Fruit fly (Drosophila melanogaster) whole organism, embryonic: ENCODE data around the gene CG2540.

ENCODE experiments used
- BEAF-32 ChIP-seq: fragments of 200-800 bp; sonication (Bioruptor generic); optimal IDR thresholded peaks from 3 replicates; lab custom pipeline; 2017; ENCODE audit warnings: missing biosample characterization, missing genetic modification characterization, mild to moderate bottlenecking, moderate library complexity, missing genetic modification reagents
- CG1024 ChIP-seq: fragments of 200-800 bp; sonication (Bioruptor generic); IDR thresholded peaks from 2 replicates; pipeline ENCODE4 v1.3.6; 2022; ENCODE audit warnings: missing biosample characterization, missing genetic modification characterization
- CG10543 ChIP-seq: fragments of 200-800 bp; sonication (Bioruptor generic); optimal IDR thresholded peaks from 3 replicates; lab custom pipeline; 2017; ENCODE audit warnings: missing biosample characterization, mild to moderate bottlenecking, missing genetic modification characterization, moderate library complexity
- CG10979 ChIP-seq: fragments of 200-800 bp; sonication (Bioruptor generic); optimal IDR thresholded peaks from 2 replicates; lab custom pipeline; 2018; ENCODE audit warnings: missing biosample characterization, mild to moderate bottlenecking, missing genetic modification characterization, moderate library complexity
- CG11085 ChIP-seq: fragments of 200-800 bp; sonication (Bioruptor generic); IDR thresholded peaks from 2 replicates; pipeline ENCODE4 v1.3.6; 2022; ENCODE audit warnings: missing biosample characterization, missing genetic modification characterization
- CG12659 ChIP-seq: fragments of 200-800 bp; sonication (Bioruptor generic); optimal IDR thresholded peaks from 3 replicates; lab custom pipeline; 2017; ENCODE audit warnings: mild to moderate bottlenecking, missing biosample characterization, missing genetic modification reagents, missing genetic modification characterization
- CG13287 ChIP-seq: fragments of 200-800 bp; sonication (Bioruptor generic); IDR thresholded peaks from 2 replicates; pipeline ENCODE4 v1.3.6; 2022; ENCODE audit warnings: missing biosample characterization, missing genetic modification characterization; ENCODE audit not compliant: partially characterized antibody
- CG14441 ChIP-seq: fragments of 200-800 bp; sonication (Bioruptor generic); IDR thresholded peaks from 2 replicates; pipeline ENCODE4 v1.3.6; 2022; ENCODE audit warnings: missing biosample characterization, missing genetic modification characterization
- CG2199 ChIP-seq: fragments of 200-800 bp; sonication (Bioruptor generic); IDR thresholded peaks from 3 replicates; pipeline ENCODE4 v1.3.6; 2022; ENCODE audit warnings: missing biosample characterization, missing genetic modification characterization
- CG2712 ChIP-seq: fragments of 200-800 bp; optimal IDR thresholded peaks from 3 replicates; lab custom pipeline; 2019; ENCODE audit warnings: missing biosample characterization, mild to moderate bottlenecking, missing genetic modification characterization, moderate library complexity
- CG30403 ChIP-seq: fragments of 200-800 bp; sonication (Bioruptor generic); optimal IDR thresholded peaks from 3 replicates; lab custom pipeline; 2016; ENCODE audit warnings: missing biosample characterization, missing genetic modification characterization
- CG30431 ChIP-seq: fragments of 200-800 bp; sonication (Bioruptor generic); optimal IDR thresholded peaks from 2 replicates; lab custom pipeline; 2017; ENCODE audit warnings: missing biosample characterization, missing genetic modification characterization
- CG31224 ChIP-seq: fragments of 200-800 bp; sonication (Bioruptor generic); IDR thresholded peaks from 2 replicates; pipeline ENCODE4 v1.3.6; 2022; ENCODE audit warnings: missing biosample characterization, missing genetic modification characterization
- CG3281 ChIP-seq: fragments of 200-800 bp; sonication (Bioruptor generic); optimal IDR thresholded peaks from 3 replicates; lab custom pipeline; 2017; ENCODE audit warnings: missing biosample characterization, mild to moderate bottlenecking, missing genetic modification characterization
- CG6683 ChIP-seq: fragments of 200-800 bp; sonication (Bioruptor generic); optimal IDR thresholded peaks from 2 replicates; lab custom pipeline; 2017; ENCODE audit warnings: missing biosample characterization, mild to moderate bottlenecking, missing genetic modification characterization, missing genetic modification reagents
- CG6791 ChIP-seq: fragments of 200-800 bp; sonication (Bioruptor generic); IDR thresholded peaks from 3 replicates; pipeline ENCODE4 v1.3.6; 2022; ENCODE audit warnings: missing biosample characterization, missing genetic modification characterization; ENCODE audit not compliant: partially characterized antibody
- CG7839 ChIP-seq: fragments of 200-800 bp; sonication (Bioruptor generic); optimal IDR thresholded peaks from 3 replicates; lab custom pipeline; 2018; ENCODE audit warnings: missing biosample characterization, mild to moderate bottlenecking, missing genetic modification characterization, moderate library complexity
- CG8478 ChIP-seq: fragments of >200 bp; optimal IDR thresholded peaks from 2 replicates; lab custom pipeline; 2018
- D19A ChIP-seq: fragments of 200-800 bp; optimal IDR thresholded peaks from 3 replicates; lab custom pipeline; 2019; ENCODE audit warnings: missing biosample characterization, mild to moderate bottlenecking, missing genetic modification characterization, moderate library complexity
- Drgx ChIP-seq: fragments of 200-800 bp; sonication (Bioruptor generic); IDR thresholded peaks from 2 replicates; pipeline ENCODE4 v1.3.6; 2022; ENCODE audit warnings: missing biosample characterization, missing genetic modification characterization
- HLH4C ChIP-seq: fragments of 200-800 bp; sonication (Bioruptor generic); IDR thresholded peaks from 3 replicates; pipeline ENCODE4 v1.3.6; 2022; ENCODE audit warnings: missing biosample characterization, missing genetic modification characterization; ENCODE audit not compliant: partially characterized antibody
- HmgZ ChIP-seq: fragments of 200-800 bp; sonication (Bioruptor generic); optimal IDR thresholded peaks from 2 replicates; lab custom pipeline; 2018; ENCODE audit warnings: missing biosample characterization, mild to moderate bottlenecking, missing genetic modification characterization
- Kr ChIP-seq: fragments of 200-800 bp; sonication (Bioruptor generic); optimal IDR thresholded peaks from 2 replicates; lab custom pipeline; 2017; ENCODE audit warnings: missing biosample characterization, mild to moderate bottlenecking, missing genetic modification characterization
- Mes4 ChIP-seq: fragments of 200-800 bp; sonication (Bioruptor generic); optimal IDR thresholded peaks from 2 replicates; lab custom pipeline; 2016; ENCODE audit warnings: missing biosample characterization, missing genetic modification characterization
- NfI ChIP-seq: fragments of 200-800 bp; sonication (Bioruptor generic); optimal IDR thresholded peaks from 3 replicates; lab custom pipeline; 2018; ENCODE audit warnings: missing biosample characterization, mild to moderate bottlenecking, missing genetic modification characterization, moderate library complexity
- Oli ChIP-seq: fragments of 200-800 bp; sonication (Bioruptor generic); optimal IDR thresholded peaks from 2 replicates; lab custom pipeline; 2018; ENCODE audit warnings: missing biosample characterization, mild to moderate bottlenecking, missing genetic modification characterization, moderate library complexity
- Scr ChIP-seq: fragments of 200-800 bp; sonication (Bioruptor generic); IDR thresholded peaks from 2 replicates; pipeline ENCODE4 v1.3.6; 2022; ENCODE audit warnings: missing biosample characterization, missing genetic modification characterization; ENCODE audit not compliant: partially characterized antibody
- Ssrp ChIP-seq: fragments of 200-800 bp; sonication (Bioruptor generic); optimal IDR thresholded peaks from 2 replicates; lab custom pipeline; 2018; ENCODE audit warnings: missing biosample characterization, mild to moderate bottlenecking, missing genetic modification characterization, moderate library complexity
- Trl ChIP-seq, 3 experiments: fragments of >200 bp in 2 of 3; fragments of 200-800 bp in 1 of 3; sonication (Bioruptor generic) in 1 of 3; optimal IDR thresholded peaks; 2 replicates in 1 of 3; 3 replicates in 2 of 3; lab custom pipeline; 2016 to 2017; ENCODE audit warnings: missing biosample characterization in 1 of 3, missing genetic modification characterization in 1 of 3
- Xbp1 ChIP-seq: fragments of 200-800 bp; sonication (Bioruptor generic); optimal IDR thresholded peaks from 3 replicates; lab custom pipeline; 2016; ENCODE audit warnings: missing biosample characterization, mild to moderate bottlenecking, missing genetic modification characterization
- YL-1 ChIP-seq: fragments of 200-800 bp; sonication (Bioruptor generic); optimal IDR thresholded peaks from 3 replicates; lab custom pipeline; 2017; ENCODE audit warnings: missing biosample characterization, mild to moderate bottlenecking, missing genetic modification characterization
- ase ChIP-seq: fragments of 200-800 bp; sonication (Bioruptor generic); IDR thresholded peaks from 3 replicates; pipeline ENCODE4 v1.3.6; 2022; ENCODE audit warnings: missing biosample characterization, missing genetic modification characterization
- fu2 ChIP-seq: fragments of 200-800 bp; sonication (Bioruptor generic); optimal IDR thresholded peaks from 2 replicates; lab custom pipeline; 2016; ENCODE audit warnings: missing biosample characterization, missing genetic modification characterization
- gcm ChIP-seq: fragments of 200-800 bp; sonication (Bioruptor generic); optimal IDR thresholded peaks from 2 replicates; lab custom pipeline; 2019; ENCODE audit warnings: missing biosample characterization, mild to moderate bottlenecking, missing genetic modification characterization, moderate library complexity
- jigr1 ChIP-seq: fragments of 200-800 bp; sonication (Bioruptor generic); IDR thresholded peaks from 3 replicates; pipeline ENCODE4 v1.3.6; 2022; ENCODE audit warnings: missing biosample characterization, missing genetic modification characterization
- jing ChIP-seq: fragments of 200-800 bp; sonication (Bioruptor generic); optimal IDR thresholded peaks from 2 replicates; lab custom pipeline; 2018; ENCODE audit warnings: missing biosample characterization, mild to moderate bottlenecking, missing genetic modification characterization
- knrl ChIP-seq: fragments of 200-800 bp; sonication (Bioruptor generic); IDR thresholded peaks from 3 replicates; pipeline ENCODE4 v1.3.6; 2022; ENCODE audit warnings: missing biosample characterization, missing genetic modification characterization; ENCODE audit not compliant: partially characterized antibody
- lilli ChIP-seq: fragments of 200-800 bp; sonication (Bioruptor generic); optimal IDR thresholded peaks from 3 replicates; lab custom pipeline; 2016; ENCODE audit warnings: missing biosample characterization, missing genetic modification characterization
- mld ChIP-seq: fragments of 200-800 bp; sonication (Bioruptor generic); IDR thresholded peaks from 3 replicates; pipeline ENCODE4 v1.3.6; 2022; ENCODE audit warnings: missing biosample characterization, missing genetic modification characterization; ENCODE audit not compliant: partially characterized antibody
- odd ChIP-seq: fragments of 200-800 bp; sonication (Bioruptor generic); optimal IDR thresholded peaks from 2 replicates; lab custom pipeline; 2017; ENCODE audit warnings: missing biosample characterization, mild to moderate bottlenecking, missing genetic modification characterization
- row ChIP-seq: fragments of 200-800 bp; sonication (Bioruptor generic); IDR thresholded peaks from 3 replicates; pipeline ENCODE4 v1.3.6; 2022; ENCODE audit warnings: missing biosample characterization, missing genetic modification characterization
- sisA ChIP-seq: fragments of 200-800 bp; sonication (Bioruptor generic); IDR thresholded peaks from 2 replicates; pipeline ENCODE4 v1.3.6; 2022; ENCODE audit warnings: missing biosample characterization, missing genetic modification characterization
- slbo ChIP-seq: fragments of 200-800 bp; sonication (Bioruptor generic); IDR thresholded peaks from 2 replicates; pipeline ENCODE4 v1.3.6; 2022; ENCODE audit warnings: missing biosample characterization, missing genetic modification characterization
- slp2 ChIP-seq: fragments of 200-800 bp; sonication (Bioruptor generic); optimal IDR thresholded peaks from 2 replicates; lab custom pipeline; 2016; ENCODE audit warnings: missing biosample characterization, missing genetic modification characterization
- sqz ChIP-seq: fragments of 200-800 bp; sonication (Bioruptor generic); optimal IDR thresholded peaks from 3 replicates; lab custom pipeline; 2018; ENCODE audit warnings: missing biosample characterization, mild to moderate bottlenecking, missing genetic modification characterization
- stwl ChIP-seq: fragments of 200-800 bp; sonication (Bioruptor generic); optimal IDR thresholded peaks from 3 replicates; lab custom pipeline; 2018; ENCODE audit warnings: missing biosample characterization, mild to moderate bottlenecking, missing genetic modification characterization, moderate library complexity
- vnd ChIP-seq: fragments of 200-800 bp; sonication (Bioruptor generic); IDR thresholded peaks from 3 replicates; pipeline ENCODE4 v1.3.6; 2022; ENCODE audit warnings: missing biosample characterization, missing genetic modification characterization; ENCODE audit not compliant: partially characterized antibody
- zen2 ChIP-seq: fragments of 200-800 bp; sonication (Bioruptor generic); IDR thresholded peaks from 3 replicates; pipeline ENCODE4 v1.3.6; 2022; ENCODE audit warnings: missing biosample characterization, missing genetic modification characterization; ENCODE audit not compliant: partially characterized antibody

The CG2540 gene

DNA sequence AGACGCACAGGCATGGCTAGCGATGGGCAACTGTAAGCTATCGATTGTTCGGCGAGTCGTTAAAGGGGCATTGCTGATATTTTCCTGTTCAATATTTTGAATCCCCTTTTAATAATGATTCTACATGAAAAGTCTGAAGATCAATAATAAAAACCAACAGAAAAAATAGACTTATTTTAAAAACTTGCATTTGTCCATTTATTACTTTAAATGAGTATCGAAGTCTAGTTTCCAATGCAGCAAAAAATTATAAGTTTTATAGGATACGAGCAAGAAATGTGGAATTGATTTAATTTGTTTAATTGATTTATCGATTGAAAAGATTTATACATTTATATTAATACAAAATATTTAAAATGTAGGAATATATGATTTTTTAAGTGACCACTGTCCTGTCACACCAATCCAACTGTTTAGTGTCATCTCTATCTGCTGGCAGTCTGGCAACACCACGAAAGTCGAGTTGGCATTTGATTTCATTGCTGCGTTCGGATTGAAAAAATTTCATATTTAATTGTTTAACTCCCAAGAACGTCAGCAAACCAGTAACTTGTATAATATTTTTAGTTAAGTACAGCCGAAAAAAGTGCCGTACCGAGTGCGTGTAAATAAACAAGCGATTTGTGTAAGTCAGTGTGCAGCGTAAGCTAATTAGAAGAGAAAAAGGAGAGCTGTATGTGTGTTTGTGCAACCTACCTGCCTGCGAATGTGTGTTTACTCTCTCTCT lies 33.9 kb upstream of the CG2540 start, which contains the start of the genes CG1824 and Sec16 (continued):
- TF ChIP-seq sisA (GFP tag; lab: Robert Waterston, UW) (0 out of 2 replicates have a peak, but pooled peaks have one; percentile 28), CG31224 (GFP tag; lab: Robert Waterston, UW) (no peak), Oli (peak; percentile 32), mld (GFP tag; lab: Robert Waterston, UW) (no peak), Xbp1 (GFP tag; lab: Kevin White, UChicago) (peak; percentile 36), zen2 (GFP tag; lab: Robert Waterston, UW) (no peak; the same call in 2 of the 3 replicates), Mes4 (GFP tag; lab: Kevin White, UChicago) (no peak), sqz (GFP tag; lab: Kevin White, UChicago) (no peak), slp2 (GFP tag; lab: Kevin White, UChicago) (no peak), CG13287 (GFP tag; lab: Robert Waterston, UW) (no peak; the same call in 1 of the 2 replicates), NfI (GFP tag; lab: Kevin White, UChicago) (peak; percentile 17), CG1024 (GFP tag; lab: Robert Waterston, UW) (no peak), CG12659 (GFP tag; lab: Kevin White, UChicago) (peak; percentile 45), CG2712 (tag; lab: Kevin White, UChicago) (peak; percentile 51), row (GFP tag; lab: Robert Waterston, UW) (peak; percentile 78), CG30431 (GFP tag; lab: Kevin White, UChicago) (no peak), CG10543 (GFP tag; lab: Kevin White, UChicago) (peak; percentile 69), CG14441 (GFP tag; lab: Robert Waterston, UW) (no peak), CG6683 (no peak), BEAF-32 (GFP tag; lab: Kevin White, UChicago) (peak; percentile 77), fu2 (GFP tag; lab: Kevin White, UChicago) (peak; percentile 1), jing (no peak), CG10979 (tag; lab: Kevin White, UChicago) (peak; percentile 29), CG11085 (GFP tag; lab: Robert Waterston, UW) (0 out of 2 replicates have a peak, but pooled peaks have one; percentile 21), lilli (GFP tag; lab: Kevin White, UChicago) (peak; percentile 42), CG3281 (GFP tag; lab: Kevin White, UChicago) (peak; percentile 38), Ssrp (tag; lab: Kevin White, UChicago) (peak; percentile 44), CG2199 (GFP tag; lab: Robert Waterston, UW) (no peak), stwl (tag; lab: Kevin White, UChicago) (no peak), Kr (GFP tag; lab: Kevin White, UChicago) (no peak), HmgZ (no peak), ase (no peak), Trl (optimal IDR thresholded peaks at IDR 0.05; lab: Kevin White, UChicago) (no peak), Trl (GFP tag; optimal IDR thresholded peaks at IDR 0.05; lab: Kevin White, UChicago) (no peak), odd (no peak), Drgx (GFP tag; lab: Robert Waterston, UW) (0 out of 2 replicates have a peak, but pooled peaks have one; percentile 5), gcm (GFP tag; lab: Kevin White, UChicago) (no peak), CG7839 (tag; lab: Kevin White, UChicago) (peak; percentile 31), Scr (peak; percentile 66), HLH4C (GFP tag; lab: Robert Waterston, UW) (no peak), jigr1 (GFP tag; lab: Robert Waterston, UW) (no peak), vnd (GFP tag; lab: Robert Waterston, UW) (no peak), YL-1 (GFP tag; lab: Kevin White, UChicago) (no peak), D19A (tag; lab: Kevin White, UChicago) (peak; percentile 26), knrl (peak; percentile 39; the same call in 1 of the 3 replicates), slbo (peak; percentile 59), CG8478 (lab: Kevin White, UChicago) (no peak), CG6791 (no peak; the same call in 2 of the 3 replicates), CG30403 (GFP tag; lab: Kevin White, UChicago) (peak; percentile 68)
